Fruit fly (Drosophila melanogaster): ENCODE data around the gene CG33322.
A peak's percentile ranks its signal among the peaks of the same experiment; 100 is the strongest.

The CG33322 gene

dm6 chr2L:20797515-20797847, 18.6 kb downstream of the CG33322 start, which contains the start of gene CG9328 (continued):
- TF ChIP-seq exex (tag; optimal IDR thresholded peaks at IDR 0.05) (peak; percentile 37), YL-1 (GFP tag; optimal IDR thresholded peaks at IDR 0.05) (no peak), CG17385 (GFP tag; optimal IDR thresholded peaks at IDR 0.05) (peak; percentile 50), CG34224 (GFP tag; IDR thresholded peaks at IDR 0.05; ENCODE audit: partially characterized antibody) (no peak), slp2 (GFP tag; optimal IDR thresholded peaks at IDR 0.05) (peak; percentile 62), CG11560 (tag; IDR thresholded peaks at IDR 0.05) (no peak), Ets97D (GFP tag; optimal IDR thresholded peaks at IDR 0.05) (peak; percentile 59), ftz-f1 (GFP tag; optimal IDR thresholded peaks at IDR 0.05) (peak; percentile 53), CG14441 (GFP tag; IDR thresholded peaks at IDR 0.05) (0 out of 2 replicates have a peak, but pooled peaks have one; percentile 27), CG9437 (GFP tag; optimal IDR thresholded peaks at IDR 0.05) (peak; percentile 11), CG16863 (GFP tag; optimal IDR thresholded peaks at IDR 0.05) (peak; percentile 11), CG3163 (GFP tag; optimal IDR thresholded peaks at IDR 0.05) (no peak), CG13894 (tag; optimal IDR thresholded peaks at IDR 0.05) (peak; percentile 74), stwl (tag; optimal IDR thresholded peaks at IDR 0.05) (peak; percentile 56), CG6813 (GFP tag; optimal IDR thresholded peaks at IDR 0.05) (peak; percentile 5), h (optimal IDR thresholded peaks at IDR 0.05) (no peak), phol (tag; optimal IDR thresholded peaks at IDR 0.05) (no peak), Dek (tag; optimal IDR thresholded peaks at IDR 0.05) (peak; percentile 25), NFAT (GFP tag; IDR thresholded peaks at IDR 0.05) (peak; percentile 56), sug (tag; optimal IDR thresholded peaks at IDR 0.05) (peak; percentile 36), Drgx (GFP tag; IDR thresholded peaks at IDR 0.05) (peak; percentile 43), Spps (tag; optimal IDR thresholded peaks at IDR 0.05) (peak; percentile 12), CG8290 (GFP tag; optimal IDR thresholded peaks at IDR 0.05) (no peak), CG8290 (tag; optimal IDR thresholded peaks at IDR 0.05) (peak in 1 of 2 experiments; percentile 85), Dad (GFP tag; optimal IDR thresholded peaks at IDR 0.05) (no peak), CG14965 (GFP tag; optimal IDR thresholded peaks at IDR 0.05; ENCODE audit: borderline replicate concordance) (no peak), Dip3 (GFP tag; optimal IDR thresholded peaks at IDR 0.05) (no peak), CG31365 (tag; optimal IDR thresholded peaks at IDR 0.05) (no peak), CG6791 (GFP tag; IDR thresholded peaks at IDR 0.05; ENCODE audit: partially characterized antibody) (peak; percentile 63; the same call in 2 of the 3 replicates), CG15601 (tag; optimal IDR thresholded peaks at IDR 0.05) (peak; percentile 0), ems (GFP tag; optimal IDR thresholded peaks at IDR 0.05) (no peak), Sry-δ (GFP tag; optimal IDR thresholded peaks at IDR 0.05) (peak; percentile 30), lilli (GFP tag; optimal IDR thresholded peaks at IDR 0.05) (peak; percentile 61), btn (GFP tag; optimal IDR thresholded peaks at IDR 0.05) (no peak), HLHmδ (GFP tag; optimal IDR thresholded peaks at IDR 0.05) (peak; percentile 51), gfzf (GFP tag; optimal IDR thresholded peaks at IDR 0.05) (peak; percentile 64), klu (GFP tag; IDR thresholded peaks at IDR 0.05) (no peak; the same call in 1 of the 2 replicates), psq (GFP tag; optimal IDR thresholded peaks at IDR 0.05) (peak; percentile 2), CG17612 (GFP tag; IDR thresholded peaks at IDR 0.05) (no peak), stc (GFP tag; IDR thresholded peaks at IDR 0.05) (peak; percentile 62; the same call in 1 of the 2 replicates), CG42726 (GFP tag; IDR thresholded peaks at IDR 0.05; ENCODE audit: partially characterized antibody) (peak; percentile 62; the same call in 1 of the 2 replicates), CG17186 (GFP tag; optimal IDR thresholded peaks at IDR 0.05) (no peak), Taf1 (GFP tag; IDR thresholded peaks at IDR 0.05) (no peak), gcm (GFP tag; optimal IDR thresholded peaks at IDR 0.05) (peak; percentile 17), onecut (GFP tag; IDR thresholded peaks at IDR 0.05) (peak; percentile 51; the same call in 1 of the 2 replicates), CG10274 (GFP tag; optimal IDR thresholded peaks at IDR 0.05) (no peak), CG18599 (GFP tag; optimal IDR thresholded peaks at IDR 0.05) (peak; percentile 72), CG18011 (GFP tag; optimal IDR thresholded peaks at IDR 0.05) (no peak), sna (GFP tag; IDR thresholded peaks at IDR 0.05; ENCODE audit: partially characterized antibody) (peak; percentile 16; the same call in 1 of the 2 replicates), NK7.1 (GFP tag; optimal IDR thresholded peaks at IDR 0.05) (no peak), ash1 (GFP tag; optimal IDR thresholded peaks at IDR 0.05) (peak; percentile 32)

Measured in whole organism, embryonic.